Fruit fly (Drosophila melanogaster): ENCODE measurements around the gene Hk.

Hk gene

dm6 chrX:10242883-10243282 is 20.4 kb downstream of the Hk start (continued):
- no peak for TF ChIP-seq ap (GFP tag; IDR thresholded peaks at IDR 0.05)
- TF ChIP-seq Antp (GFP tag; optimal IDR thresholded peaks at IDR 0.05): no peak
- TF ChIP-seq CG32532 (GFP tag; IDR thresholded peaks at IDR 0.05): no peak
- TF ChIP-seq CG7745 (tag; optimal IDR thresholded peaks at IDR 0.05): no peak
- TF ChIP-seq ranshi (GFP tag; IDR thresholded peaks at IDR 0.05): no peak
- TF ChIP-seq Atf-2 (GFP tag; optimal IDR thresholded peaks at IDR 0.05): no peak
- no peak for TF ChIP-seq hbn (GFP tag; IDR thresholded peaks at IDR 0.05; ENCODE audit: partially characterized antibody)
- TF ChIP-seq CG7372 (GFP tag; IDR thresholded peaks at IDR 0.05): peak; percentile 93
- peak; percentile 38 for TF ChIP-seq CG7271 (tag; optimal IDR thresholded peaks at IDR 0.05)
- TF ChIP-seq pzg (GFP tag; optimal IDR thresholded peaks at IDR 0.05): no peak
- no peak for TF ChIP-seq CG10565 (GFP tag; optimal IDR thresholded peaks at IDR 0.05)
- no peak for TF ChIP-seq ham (GFP tag; IDR thresholded peaks at IDR 0.05)

dm6 chrX:10241919-10242318 is 21.4 kb downstream of the Hk start:
- TF ChIP-seq CG2678 (tag; optimal IDR thresholded peaks at IDR 0.05) (peak; percentile 6), CG11504 (tag; optimal IDR thresholded peaks at IDR 0.05) (peak; percentile 38), Pdp1 (GFP tag; optimal IDR thresholded peaks at IDR 0.05) (no peak), CG15514 (GFP tag; optimal IDR thresholded peaks at IDR 0.05) (no peak), rib (GFP tag; IDR thresholded peaks at IDR 0.05) (no peak), Med (GFP tag) (peak; percentile 36), repo (GFP tag; optimal IDR thresholded peaks at IDR 0.05) (no peak), Oaz (GFP tag; IDR thresholded peaks at IDR 0.05) (no peak), Hr51 (GFP tag; optimal IDR thresholded peaks at IDR 0.05) (peak in 1 of 2 experiments; percentile 18), CG7372 (GFP tag; IDR thresholded peaks at IDR 0.05) (no peak), Xrp1 (GFP tag; IDR thresholded peaks at IDR 0.05) (no peak), az2 (GFP tag; optimal IDR thresholded peaks at IDR 0.05) (no peak), lab (GFP tag; optimal IDR thresholded peaks at IDR 0.05) (peak; percentile 14), CG6254 (GFP tag; optimal IDR thresholded peaks at IDR 0.05) (no peak), CG12299 (tag; optimal IDR thresholded peaks at IDR 0.05) (no peak), Dbx (GFP tag; IDR thresholded peaks at IDR 0.05) (no peak), Usf (GFP tag; optimal IDR thresholded peaks at IDR 0.05) (no peak), hkb (optimal IDR thresholded peaks at IDR 0.05) (no peak), hkb (GFP tag; IDR thresholded peaks at IDR 0.05) (0 out of 2 replicates have a peak, but pooled peaks have one; percentile 9), CG7839 (tag; optimal IDR thresholded peaks at IDR 0.05) (peak; percentile 4), CG2199 (GFP tag; IDR thresholded peaks at IDR 0.05) (no peak), CG3065 (GFP tag; optimal IDR thresholded peaks at IDR 0.05) (no peak), PHDP (tag; optimal IDR thresholded peaks at IDR 0.05) (no peak), Doc3 (GFP tag; IDR thresholded peaks at IDR 0.05; ENCODE audit: partially characterized antibody) (no peak), pan (optimal IDR thresholded peaks at IDR 0.05) (no peak), pan (GFP tag; optimal IDR thresholded peaks at IDR 0.05 in 1 of 2, IDR thresholded peaks at IDR 0.05 in 1 of 2) (peak in 1 of 2 experiments; percentile 22), Blimp-1 (GFP tag; optimal IDR thresholded peaks at IDR 0.05) (no peak), D19A (tag; optimal IDR thresholded peaks at IDR 0.05) (peak; percentile 52), ewg (GFP tag; optimal IDR thresholded peaks at IDR 0.05) (no peak), CG13624 (GFP tag; optimal IDR thresholded peaks at IDR 0.05) (no peak), CG6765 (GFP tag; optimal IDR thresholded peaks at IDR 0.05) (no peak), amos (GFP tag; IDR thresholded peaks at IDR 0.05; ENCODE audit: partially characterized antibody) (no peak), tgo (GFP tag; IDR thresholded peaks at IDR 0.05) (no peak), CG10147 (GFP tag; optimal IDR thresholded peaks at IDR 0.05) (no peak), Spps (tag; optimal IDR thresholded peaks at IDR 0.05) (no peak), Sox102F (GFP tag; optimal IDR thresholded peaks at IDR 0.05) (peak; percentile 18), CG3838 (GFP tag; optimal IDR thresholded peaks at IDR 0.05) (no peak), CG18619 (GFP tag; optimal IDR thresholded peaks at IDR 0.05) (no peak), HLH3B (GFP tag; IDR thresholded peaks at IDR 0.05) (no peak)

Measured in whole organism, embryonic.